Fruit fly (Drosophila melanogaster) whole organism, embryonic: ENCODE results near the gene Mst36Fb.

Experiments
- Bgb ChIP-seq: fragments of 200-800 bp; sonication (Bioruptor generic); IDR thresholded peaks from 2 replicates; pipeline ENCODE4 v1.3.6; 2022; ENCODE audit warnings: missing biosample characterization, missing genetic modification characterization; ENCODE audit not compliant: partially characterized antibody
- CG10267 ChIP-seq: fragments of 200-800 bp; sonication (Bioruptor generic); optimal IDR thresholded peaks from 2 replicates; lab custom pipeline; 2018; ENCODE audit warnings: missing biosample characterization, mild to moderate bottlenecking, missing genetic modification characterization, moderate library complexity
- CG11085 ChIP-seq: fragments of 200-800 bp; sonication (Bioruptor generic); IDR thresholded peaks from 2 replicates; pipeline ENCODE4 v1.3.6; 2022; ENCODE audit warnings: missing biosample characterization, missing genetic modification characterization
- CG12659 ChIP-seq: fragments of 200-800 bp; sonication (Bioruptor generic); optimal IDR thresholded peaks from 3 replicates; lab custom pipeline; 2017; ENCODE audit warnings: mild to moderate bottlenecking, missing biosample characterization, missing genetic modification reagents, missing genetic modification characterization
- CG13123 ChIP-seq: fragments of 200-800 bp; sonication (Bioruptor generic); optimal IDR thresholded peaks from 2 replicates; lab custom pipeline; 2016; ENCODE audit warnings: missing biosample characterization, missing genetic modification characterization
- CG14667 ChIP-seq: fragments of 200-800 bp; sonication (Bioruptor generic); IDR thresholded peaks from 2 replicates; pipeline ENCODE4 v1.3.6; 2022; ENCODE audit warnings: missing biosample characterization, missing genetic modification characterization
- CG14710 ChIP-seq: fragments of 200-800 bp; sonication (Bioruptor generic); optimal IDR thresholded peaks from 3 replicates; lab custom pipeline; 2019; ENCODE audit warnings: missing biosample characterization, mild to moderate bottlenecking, missing genetic modification characterization, moderate library complexity
- CG14860 ChIP-seq: fragments of 200-800 bp; sonication (Bioruptor generic); IDR thresholded peaks from 3 replicates; pipeline ENCODE4 v1.3.6; 2022; ENCODE audit warnings: missing biosample characterization, missing genetic modification characterization; ENCODE audit not compliant: partially characterized antibody
- CG17186 ChIP-seq: fragments of 200-800 bp; sonication (Bioruptor generic); optimal IDR thresholded peaks from 3 replicates; lab custom pipeline; 2017; ENCODE audit warnings: missing biosample characterization, missing genetic modification reagents, missing genetic modification characterization
- CG17385 ChIP-seq: fragments of 200-800 bp; sonication (Bioruptor generic); optimal IDR thresholded peaks from 3 replicates; lab custom pipeline; 2018; ENCODE audit warnings: missing biosample characterization, mild to moderate bottlenecking, missing genetic modification characterization
- CG1832 ChIP-seq: fragments of 200-800 bp; sonication (Bioruptor generic); optimal IDR thresholded peaks from 2 replicates; lab custom pipeline; 2017; ENCODE audit warnings: missing biosample characterization, mild to moderate bottlenecking, missing genetic modification characterization, inconsistent platforms
- CG2712 ChIP-seq: fragments of 200-800 bp; optimal IDR thresholded peaks from 3 replicates; lab custom pipeline; 2019; ENCODE audit warnings: missing biosample characterization, mild to moderate bottlenecking, missing genetic modification characterization, moderate library complexity
- CG2875 ChIP-seq: fragments of 200-800 bp; sonication (Bioruptor generic); optimal IDR thresholded peaks from 2 replicates; lab custom pipeline; 2017; ENCODE audit warnings: missing biosample characterization, mild to moderate bottlenecking, missing genetic modification characterization, missing genetic modification reagents
- CG32532 ChIP-seq: fragments of 200-800 bp; sonication (Bioruptor generic); IDR thresholded peaks from 2 replicates; pipeline ENCODE4 v1.3.6; 2022; ENCODE audit warnings: missing biosample characterization, missing genetic modification characterization
- CG34224 ChIP-seq: fragments of 200-800 bp; sonication (Bioruptor generic); IDR thresholded peaks from 3 replicates; pipeline ENCODE4 v1.3.6; 2022; ENCODE audit warnings: missing biosample characterization, missing genetic modification characterization; ENCODE audit not compliant: partially characterized antibody
- CG3847 ChIP-seq: fragments of 200-800 bp; sonication (Bioruptor generic); IDR thresholded peaks from 2 replicates; pipeline ENCODE4 v1.3.6; 2022; ENCODE audit warnings: missing biosample characterization, missing genetic modification characterization
- CG4282 ChIP-seq: fragments of 200-800 bp; sonication (Bioruptor generic); optimal IDR thresholded peaks from 2 replicates; lab custom pipeline; 2016; ENCODE audit warnings: missing biosample characterization, missing genetic modification characterization
- CG4360 ChIP-seq: fragments of 200-800 bp; sonication (Bioruptor generic); IDR thresholded peaks from 2 replicates; pipeline ENCODE4 v1.3.6; 2022; ENCODE audit warnings: missing biosample characterization, missing genetic modification characterization
- CG4854 ChIP-seq: fragments of 200-800 bp; sonication (Bioruptor generic); optimal IDR thresholded peaks from 2 replicates; lab custom pipeline; 2016; ENCODE audit warnings: missing biosample characterization, missing genetic modification characterization, inconsistent platforms
- CG7357 ChIP-seq: fragments of 200-800 bp; sonication (Bioruptor generic); IDR thresholded peaks from 3 replicates; pipeline ENCODE4 v1.3.6; 2022; ENCODE audit warnings: missing biosample characterization, missing genetic modification characterization
- CG8089 ChIP-seq: fragments of 200-800 bp; sonication (Bioruptor generic); optimal IDR thresholded peaks from 3 replicates; lab custom pipeline; 2016; ENCODE audit warnings: missing biosample characterization, missing genetic modification characterization
- CG8281 ChIP-seq: fragments of 200-800 bp; sonication (Bioruptor generic); optimal IDR thresholded peaks from 2 replicates; lab custom pipeline; 2018; ENCODE audit warnings: missing biosample characterization, mild to moderate bottlenecking, missing genetic modification characterization, moderate library complexity
- CG8924 ChIP-seq: fragments of 200-800 bp; optimal IDR thresholded peaks from 3 replicates; lab custom pipeline; 2019; ENCODE audit warnings: missing biosample characterization, mild to moderate bottlenecking, missing genetic modification characterization, moderate library complexity
- CG9797 ChIP-seq: fragments of 200-800 bp; sonication (Bioruptor generic); optimal IDR thresholded peaks from 3 replicates; lab custom pipeline; 2018; ENCODE audit warnings: missing biosample characterization, mild to moderate bottlenecking, missing genetic modification characterization
- Dref ChIP-seq: fragments of 200-800 bp; sonication (Bioruptor generic); IDR thresholded peaks from 2 replicates; pipeline ENCODE4 v1.3.6; 2022; ENCODE audit warnings: missing biosample characterization, missing genetic modification characterization
- Hand ChIP-seq: fragments of 200-800 bp; sonication (Bioruptor generic); optimal IDR thresholded peaks from 2 replicates; lab custom pipeline; 2017; ENCODE audit warnings: mild to moderate bottlenecking, missing biosample characterization, missing genetic modification reagents, missing genetic modification characterization
- Jarid2 ChIP-seq: fragments of 200-800 bp; sonication (Bioruptor generic); optimal IDR thresholded peaks from 3 replicates; lab custom pipeline; 2017; ENCODE audit warnings: mild to moderate bottlenecking, missing biosample characterization, missing genetic modification reagents, missing genetic modification characterization
- Max ChIP-seq: fragments of 200-800 bp; sonication (Bioruptor generic); optimal IDR thresholded peaks from 2 replicates; lab custom pipeline; 2016; ENCODE audit warnings: missing biosample characterization, mild to moderate bottlenecking, missing genetic modification characterization
- NK7.1 ChIP-seq: fragments of 200-800 bp; sonication (Bioruptor generic); optimal IDR thresholded peaks from 3 replicates; lab custom pipeline; 2016; ENCODE audit warnings: missing biosample characterization, missing genetic modification characterization
- PHDP ChIP-seq: fragments of 200-800 bp; sonication (Bioruptor generic); optimal IDR thresholded peaks from 3 replicates; lab custom pipeline; 2018; ENCODE audit warnings: missing biosample characterization, mild to moderate bottlenecking, missing genetic modification characterization, moderate library complexity
- Poxn ChIP-seq: fragments of 200-800 bp; sonication (Bioruptor generic); IDR thresholded peaks from 2 replicates; pipeline ENCODE4 v1.3.6; 2022; ENCODE audit warnings: missing biosample characterization, missing genetic modification characterization
- Sry-β ChIP-seq: fragments of 200-800 bp; sonication (Bioruptor generic); optimal IDR thresholded peaks from 2 replicates; lab custom pipeline; 2018; ENCODE audit warnings: missing biosample characterization, mild to moderate bottlenecking, missing genetic modification characterization, moderate library complexity
- Sry-δ ChIP-seq: fragments of 200-800 bp; sonication (Bioruptor generic); optimal IDR thresholded peaks from 2 replicates; lab custom pipeline; 2016; ENCODE audit warnings: missing biosample characterization, missing genetic modification characterization
- TFAM ChIP-seq: fragments of 200-800 bp; sonication (Bioruptor generic); optimal IDR thresholded peaks from 2 replicates; lab custom pipeline; 2017; ENCODE audit warnings: missing biosample characterization, missing genetic modification characterization, inconsistent platforms
- Tbp ChIP-seq: fragments of >200 bp; optimal IDR thresholded peaks from 2 replicates; lab custom pipeline; 2018; ENCODE audit warnings: missing biosample characterization, missing genetic modification characterization
- cg ChIP-seq: fragments of 200-800 bp; sonication (Bioruptor generic); optimal IDR thresholded peaks from 3 replicates; lab custom pipeline; 2019; ENCODE audit warnings: missing biosample characterization, mild to moderate bottlenecking, missing genetic modification characterization, moderate library complexity
- chn ChIP-seq: fragments of 200-800 bp; sonication (Bioruptor generic); optimal IDR thresholded peaks from 2 replicates; lab custom pipeline; 2016; ENCODE audit warnings: missing biosample characterization, missing genetic modification characterization
- crp ChIP-seq, 2 experiments: fragments of 200-800 bp; sonication (Bioruptor generic); optimal IDR thresholded peaks; 2 replicates in 1 of 2; 3 replicates in 1 of 2; lab custom pipeline; 2017; ENCODE audit warnings: missing biosample characterization in 2 of 2, missing genetic modification characterization in 2 of 2, mild to moderate bottlenecking in 1 of 2, moderate library complexity in 1 of 2
- eyg ChIP-seq: fragments of 200-800 bp; sonication (Bioruptor generic); optimal IDR thresholded peaks from 3 replicates; lab custom pipeline; 2016; ENCODE audit warnings: missing biosample characterization, missing genetic modification characterization
- gcm ChIP-seq: fragments of 200-800 bp; sonication (Bioruptor generic); optimal IDR thresholded peaks from 2 replicates; lab custom pipeline; 2019; ENCODE audit warnings: missing biosample characterization, mild to moderate bottlenecking, missing genetic modification characterization, moderate library complexity
- gem ChIP-seq: fragments of 200-800 bp; sonication (Bioruptor generic); optimal IDR thresholded peaks from 2 replicates; lab custom pipeline; 2019; ENCODE audit warnings: missing biosample characterization, mild to moderate bottlenecking, missing genetic modification characterization, moderate library complexity
- gsb-n ChIP-seq: fragments of 200-800 bp; sonication (Bioruptor generic); optimal IDR thresholded peaks from 3 replicates; lab custom pipeline; 2018; ENCODE audit warnings: missing biosample characterization, mild to moderate bottlenecking, missing genetic modification characterization
- h ChIP-seq: fragments of >200 bp; optimal IDR thresholded peaks from 2 replicates; lab custom pipeline; 2017
- ham ChIP-seq: fragments of 200-800 bp; sonication (Bioruptor generic); IDR thresholded peaks from 2 replicates; pipeline ENCODE4 v1.3.6; 2022; ENCODE audit warnings: missing biosample characterization, missing genetic modification characterization
- kah ChIP-seq: fragments of 200-800 bp; sonication (Bioruptor generic); optimal IDR thresholded peaks from 2 replicates; lab custom pipeline; 2018; ENCODE audit warnings: missing biosample characterization, mild to moderate bottlenecking, missing genetic modification characterization
- lab ChIP-seq: fragments of 200-800 bp; sonication (Bioruptor generic); optimal IDR thresholded peaks from 3 replicates; lab custom pipeline; 2017; ENCODE audit warnings: missing biosample characterization, missing genetic modification characterization, mild to moderate bottlenecking, moderate library complexity, missing genetic modification reagents
- mam ChIP-seq: fragments of 200-800 bp; sonication (Bioruptor generic); optimal IDR thresholded peaks from 3 replicates; lab custom pipeline; 2016; ENCODE audit warnings: missing biosample characterization, missing genetic modification characterization
- onecut ChIP-seq: fragments of 200-800 bp; sonication (Bioruptor generic); IDR thresholded peaks from 2 replicates; pipeline ENCODE4 v1.3.6; 2022; ENCODE audit warnings: missing biosample characterization, missing genetic modification characterization
- pnt ChIP-seq: fragments of 200-800 bp; sonication (Bioruptor generic); optimal IDR thresholded peaks from 3 replicates; lab custom pipeline; 2016; ENCODE audit warnings: missing biosample characterization, missing genetic modification characterization
- sna ChIP-seq: fragments of 200-800 bp; sonication (Bioruptor generic); IDR thresholded peaks from 2 replicates; pipeline ENCODE4 v1.3.6; 2022; ENCODE audit warnings: missing biosample characterization, missing genetic modification characterization; ENCODE audit not compliant: partially characterized antibody
- sug ChIP-seq: fragments of 200-800 bp; optimal IDR thresholded peaks from 2 replicates; lab custom pipeline; 2019; ENCODE audit warnings: missing biosample characterization, mild to moderate bottlenecking, missing genetic modification characterization, moderate library complexity
- z ChIP-seq: fragments of 200-800 bp; sonication (Bioruptor generic); IDR thresholded peaks from 3 replicates; pipeline ENCODE4 v1.3.6; 2022; ENCODE audit warnings: missing biosample characterization, missing genetic modification characterization

The Mst36Fb gene

dm6 chr2L:18625470-18625869 lies 49.4 kb downstream of the Mst36Fb start (continued):
- no peak for TF ChIP-seq crp (GFP tag; optimal IDR thresholded peaks at IDR 0.05; lab: Kevin White, UChicago)
- no peak for TF ChIP-seq CG1832 (GFP tag; lab: Kevin White, UChicago)
- TF ChIP-seq CG10267 (tag; lab: Kevin White, UChicago) = peak; percentile 12
- no peak for TF ChIP-seq CG14710 (tag; lab: Kevin White, UChicago)
- no peak for TF ChIP-seq Bgb
- TF ChIP-seq Sry-δ (GFP tag; lab: Kevin White, UChicago) = no peak
- TF ChIP-seq CG32532 (GFP tag; lab: Robert Waterston, UW) = no peak
- no peak for TF ChIP-seq sna (GFP tag; lab: Robert Waterston, UW)
- no peak for TF ChIP-seq CG17186 (GFP tag; lab: Kevin White, UChicago)
- no peak for TF ChIP-seq Poxn (GFP tag; lab: Robert Waterston, UW)
- no peak for TF ChIP-seq CG12659 (GFP tag; lab: Kevin White, UChicago)
- no peak for TF ChIP-seq CG14860 (GFP tag; lab: Robert Waterston, UW)
- TF ChIP-seq CG14667 (GFP tag; lab: Robert Waterston, UW) = no peak
- TF ChIP-seq lab = peak; percentile 47
- no peak for TF ChIP-seq Jarid2 (GFP tag; lab: Kevin White, UChicago)
- TF ChIP-seq CG13123 (GFP tag; lab: Kevin White, UChicago) = no peak
- no peak for TF ChIP-seq CG7357
- no peak for TF ChIP-seq z (GFP tag; lab: Robert Waterston, UW)
- no peak for TF ChIP-seq cg (GFP tag; lab: Kevin White, UChicago)
- no peak for TF ChIP-seq CG17385 (GFP tag; lab: Kevin White, UChicago)
- no peak for TF ChIP-seq TFAM (GFP tag; lab: Kevin White, UChicago)
- no peak for TF ChIP-seq CG8281 (tag; lab: Kevin White, UChicago)
- peak; percentile 15 for TF ChIP-seq CG2712
- no peak for TF ChIP-seq Max (GFP tag; lab: Kevin White, UChicago)
- TF ChIP-seq chn (GFP tag; lab: Kevin White, UChicago) = no peak
- no peak for TF ChIP-seq NK7.1 (GFP tag; lab: Kevin White, UChicago)
- TF ChIP-seq CG9797 (GFP tag; lab: Kevin White, UChicago) = no peak
- no peak for TF ChIP-seq CG4854
- TF ChIP-seq Hand (GFP tag; lab: Kevin White, UChicago) = no peak
- no peak for TF ChIP-seq Dref
- TF ChIP-seq onecut = no peak
- TF ChIP-seq kah (GFP tag; lab: Kevin White, UChicago) = no peak
- peak; percentile 6 for TF ChIP-seq gcm
- TF ChIP-seq CG2875 (GFP tag; lab: Kevin White, UChicago) = no peak
- no peak for TF ChIP-seq mam (GFP tag; lab: Kevin White, UChicago)
- TF ChIP-seq Tbp = no peak
- no peak for TF ChIP-seq CG4282
- no peak for TF ChIP-seq Sry-β (GFP tag; lab: Kevin White, UChicago)
- TF ChIP-seq CG4360 (GFP tag; lab: Robert Waterston, UW) = no peak
- no peak for TF ChIP-seq CG34224
- TF ChIP-seq gsb-n (tag; lab: Kevin White, UChicago) = no peak
- no peak for TF ChIP-seq pnt (GFP tag; lab: Kevin White, UChicago)
- TF ChIP-seq CG11085 (GFP tag; lab: Robert Waterston, UW) = no peak
- TF ChIP-seq h = no peak
- no peak for TF ChIP-seq CG8089 (GFP tag; lab: Kevin White, UChicago)
- TF ChIP-seq CG8924 (tag; lab: Kevin White, UChicago) = peak; percentile 9
- TF ChIP-seq CG3847 = no peak
- no peak for TF ChIP-seq ham (GFP tag; lab: Robert Waterston, UW)
- no peak for TF ChIP-seq eyg (GFP tag; lab: Kevin White, UChicago)
- no peak for TF ChIP-seq PHDP (tag; lab: Kevin White, UChicago)
- no peak for TF ChIP-seq sug (tag; lab: Kevin White, UChicago)
- peak; percentile 28 for TF ChIP-seq gem (tag; lab: Kevin White, UChicago)
